Fruit fly (Drosophila melanogaster) whole organism, embryonic: Measurements from ENCODE around the gene Spase12.
A peak's percentile ranks its signal among the peaks of the same experiment; 100 is the strongest.

Experiments used
- Antp ChIP-seq: fragments of 200-800 bp; sonication (Bioruptor generic); optimal IDR thresholded peaks from 3 replicates; lab custom pipeline; 2016; ENCODE audit warnings: missing biosample characterization, missing genetic modification characterization
- CG10431 ChIP-seq: fragments of 200-800 bp; sonication (Bioruptor generic); optimal IDR thresholded peaks from 3 replicates; lab custom pipeline; 2018; ENCODE audit warnings: missing biosample characterization, mild to moderate bottlenecking, missing genetic modification characterization
- CG12391 ChIP-seq: fragments of 200-800 bp; sonication (Bioruptor generic); optimal IDR thresholded peaks from 3 replicates; lab custom pipeline; 2018; ENCODE audit warnings: missing biosample characterization, mild to moderate bottlenecking, missing genetic modification characterization, moderate library complexity
- CG13123 ChIP-seq: fragments of 200-800 bp; sonication (Bioruptor generic); optimal IDR thresholded peaks from 2 replicates; lab custom pipeline; 2016; ENCODE audit warnings: missing biosample characterization, missing genetic modification characterization
- CG17186 ChIP-seq: fragments of 200-800 bp; sonication (Bioruptor generic); optimal IDR thresholded peaks from 3 replicates; lab custom pipeline; 2017; ENCODE audit warnings: missing biosample characterization, missing genetic modification reagents, missing genetic modification characterization
- CG17612 ChIP-seq: fragments of 200-800 bp; sonication (Bioruptor generic); IDR thresholded peaks from 2 replicates; pipeline ENCODE4 v1.3.6; 2022; ENCODE audit warnings: missing biosample characterization, missing genetic modification characterization
- CG17802 ChIP-seq: fragments of 200-800 bp; sonication (Bioruptor generic); optimal IDR thresholded peaks from 2 replicates; lab custom pipeline; 2018; ENCODE audit warnings: missing biosample characterization, mild to moderate bottlenecking, missing genetic modification characterization, moderate library complexity
- CG1792 ChIP-seq: fragments of 200-800 bp; sonication (Bioruptor generic); optimal IDR thresholded peaks from 2 replicates; lab custom pipeline; 2016; ENCODE audit warnings: missing biosample characterization, missing genetic modification characterization
- CG18476 ChIP-seq: fragments of 200-800 bp; sonication (Bioruptor generic); optimal IDR thresholded peaks from 2 replicates; lab custom pipeline; 2016; ENCODE audit warnings: missing biosample characterization, mild to moderate bottlenecking, missing genetic modification characterization
- CG2678 ChIP-seq: fragments of 200-800 bp; sonication (Bioruptor generic); optimal IDR thresholded peaks from 3 replicates; lab custom pipeline; 2019; ENCODE audit warnings: missing biosample characterization, mild to moderate bottlenecking, missing genetic modification characterization, moderate library complexity
- CG30403 ChIP-seq: fragments of 200-800 bp; sonication (Bioruptor generic); optimal IDR thresholded peaks from 3 replicates; lab custom pipeline; 2016; ENCODE audit warnings: missing biosample characterization, missing genetic modification characterization
- CG32532 ChIP-seq: fragments of 200-800 bp; sonication (Bioruptor generic); IDR thresholded peaks from 2 replicates; pipeline ENCODE4 v1.3.6; 2022; ENCODE audit warnings: missing biosample characterization, missing genetic modification characterization
- CG33557 ChIP-seq: fragments of 200-800 bp; sonication (Bioruptor generic); optimal IDR thresholded peaks from 2 replicates; lab custom pipeline; 2019; ENCODE audit warnings: missing biosample characterization, mild to moderate bottlenecking, missing genetic modification characterization, moderate library complexity
- CG4617 ChIP-seq: fragments of 200-800 bp; sonication (Bioruptor generic); optimal IDR thresholded peaks from 3 replicates; lab custom pipeline; 2016; ENCODE audit warnings: missing biosample characterization, missing genetic modification characterization, borderline replicate concordance
- CG6272 ChIP-seq: fragments of 200-800 bp; sonication (Bioruptor generic); IDR thresholded peaks from 2 replicates; pipeline ENCODE4 v1.3.6; 2022; ENCODE audit warnings: missing biosample characterization, missing genetic modification characterization
- CG6683 ChIP-seq: fragments of 200-800 bp; sonication (Bioruptor generic); optimal IDR thresholded peaks from 2 replicates; lab custom pipeline; 2017; ENCODE audit warnings: missing biosample characterization, mild to moderate bottlenecking, missing genetic modification characterization, missing genetic modification reagents
- CG6813 ChIP-seq: fragments of 200-800 bp; sonication (Bioruptor generic); optimal IDR thresholded peaks from 2 replicates; lab custom pipeline; 2017; ENCODE audit warnings: missing biosample characterization, missing genetic modification characterization, mild to moderate bottlenecking, moderate library complexity, missing genetic modification reagents
- CG8944 ChIP-seq: fragments of 200-800 bp; sonication (Bioruptor generic); optimal IDR thresholded peaks from 3 replicates; lab custom pipeline; 2016; ENCODE audit warnings: missing biosample characterization, missing genetic modification characterization
- CG9817 ChIP-seq: fragments of 200-800 bp; sonication (Bioruptor generic); optimal IDR thresholded peaks from 2 replicates; lab custom pipeline; 2018; ENCODE audit warnings: missing biosample characterization, mild to moderate bottlenecking, missing genetic modification characterization, moderate library complexity
- D ChIP-seq, 2 experiments: fragments of 200-800 bp in 1 of 2; fragments of >200 bp in 1 of 2; sonication (Bioruptor generic) in 1 of 2; optimal IDR thresholded peaks; 2 replicates in 1 of 2; 3 replicates in 1 of 2; lab custom pipeline; 2017; ENCODE audit warnings: mild to moderate bottlenecking in 1 of 2, missing biosample characterization in 1 of 2, missing genetic modification characterization in 1 of 2, missing genetic modification reagents in 1 of 2
- Deaf1 ChIP-seq: fragments of 200-800 bp; optimal IDR thresholded peaks from 3 replicates; lab custom pipeline; 2019; ENCODE audit warnings: missing biosample characterization, mild to moderate bottlenecking, missing genetic modification characterization, moderate library complexity
- E2f1 ChIP-seq: fragments of 200-800 bp; sonication (Bioruptor generic); IDR thresholded peaks from 2 replicates; pipeline ENCODE4 v1.3.6; 2022; ENCODE audit warnings: missing biosample characterization, missing genetic modification characterization
- Gsc ChIP-seq: fragments of 200-800 bp; sonication (Bioruptor generic); IDR thresholded peaks from 2 replicates; pipeline ENCODE4 v1.3.6; 2022; ENCODE audit warnings: missing biosample characterization, missing genetic modification characterization
- Hey ChIP-seq: fragments of 200-800 bp; sonication (Bioruptor generic); optimal IDR thresholded peaks from 3 replicates; lab custom pipeline; 2018; ENCODE audit warnings: missing biosample characterization, mild to moderate bottlenecking, missing genetic modification characterization
- Lim3 ChIP-seq: fragments of 200-800 bp; sonication (Bioruptor generic); IDR thresholded peaks from 2 replicates; pipeline ENCODE4 v1.3.6; 2022; ENCODE audit warnings: missing biosample characterization, missing genetic modification characterization
- MTF-1 ChIP-seq: fragments of 200-800 bp; sonication (Bioruptor generic); optimal IDR thresholded peaks from 2 replicates; lab custom pipeline; 2018; ENCODE audit warnings: missing biosample characterization, mild to moderate bottlenecking, missing genetic modification characterization, borderline replicate concordance
- Nf-YB ChIP-seq: fragments of 200-800 bp; sonication (Bioruptor generic); optimal IDR thresholded peaks from 3 replicates; lab custom pipeline; 2019; ENCODE audit warnings: missing biosample characterization, mild to moderate bottlenecking, missing genetic modification characterization, moderate library complexity
- PHDP ChIP-seq: fragments of 200-800 bp; sonication (Bioruptor generic); optimal IDR thresholded peaks from 3 replicates; lab custom pipeline; 2018; ENCODE audit warnings: missing biosample characterization, mild to moderate bottlenecking, missing genetic modification characterization, moderate library complexity
- Rx ChIP-seq: fragments of 200-800 bp; sonication (Bioruptor generic); IDR thresholded peaks from 2 replicates; pipeline ENCODE4 v1.3.6; 2022; ENCODE audit warnings: missing biosample characterization, missing genetic modification characterization
- Sox102F ChIP-seq: fragments of 200-800 bp; sonication (Bioruptor generic); optimal IDR thresholded peaks from 2 replicates; lab custom pipeline; 2018; ENCODE audit warnings: missing biosample characterization, mild to moderate bottlenecking, missing genetic modification characterization, moderate library complexity
- Sry-β ChIP-seq: fragments of 200-800 bp; sonication (Bioruptor generic); optimal IDR thresholded peaks from 2 replicates; lab custom pipeline; 2018; ENCODE audit warnings: missing biosample characterization, mild to moderate bottlenecking, missing genetic modification characterization, moderate library complexity
- Sry-δ ChIP-seq: fragments of 200-800 bp; sonication (Bioruptor generic); optimal IDR thresholded peaks from 2 replicates; lab custom pipeline; 2016; ENCODE audit warnings: missing biosample characterization, missing genetic modification characterization
- bsh ChIP-seq, 2 experiments: fragments of 200-800 bp; sonication (Bioruptor generic); optimal IDR thresholded peaks; 2 replicates each; lab custom pipeline; 2017 to 2018; ENCODE audit warnings: mild to moderate bottlenecking in 2 of 2, missing biosample characterization in 2 of 2, missing genetic modification characterization in 2 of 2, moderate library complexity in 1 of 2
- dm ChIP-seq: fragments of 200-800 bp; sonication (Bioruptor generic); optimal IDR thresholded peaks from 3 replicates; lab custom pipeline; 2016; ENCODE audit warnings: missing biosample characterization, missing genetic modification characterization
- ewg ChIP-seq: fragments of 200-800 bp; sonication (Bioruptor generic); optimal IDR thresholded peaks from 3 replicates; lab custom pipeline; 2017; ENCODE audit warnings: mild to moderate bottlenecking, missing biosample characterization, missing genetic modification reagents, missing genetic modification characterization
- fru ChIP-seq: fragments of >200 bp; optimal IDR thresholded peaks from 2 replicates; lab custom pipeline; 2017
- gfzf ChIP-seq: fragments of 200-800 bp; sonication (Bioruptor generic); optimal IDR thresholded peaks from 2 replicates; lab custom pipeline; 2016; ENCODE audit warnings: missing biosample characterization, mild to moderate bottlenecking, missing genetic modification characterization, moderate library complexity
- lola ChIP-seq, 3 experiments: fragments of >200 bp in 2 of 3; fragments of 200-800 bp in 1 of 3; sonication (Bioruptor generic) in 1 of 3; optimal IDR thresholded peaks; 2 replicates each; lab custom pipeline; 2017 to 2019; ENCODE audit warnings: missing biosample characterization in 3 of 3, missing genetic modification characterization in 3 of 3, mild to moderate bottlenecking in 1 of 3, moderate library complexity in 1 of 3
- lov ChIP-seq, 2 experiments: fragments of 200-800 bp in 1 of 2; fragments of >200 bp in 1 of 2; sonication (Bioruptor generic) in 1 of 2; IDR thresholded peaks in 1 of 2; optimal IDR thresholded peaks in 1 of 2; 2 replicates in 1 of 2; 3 replicates in 1 of 2; pipeline versions ENCODE4 v1.3.6 to Lab custom; 2017 to 2022; ENCODE audit warnings: missing biosample characterization in 1 of 2, missing genetic modification characterization in 1 of 2
- otp ChIP-seq: fragments of 200-800 bp; sonication (Bioruptor generic); IDR thresholded peaks from 3 replicates; pipeline ENCODE4, ENCODE4 v1.3.6; 2022; ENCODE audit warnings: missing biosample characterization, missing genetic modification characterization
- p53 ChIP-seq: fragments of 200-800 bp; sonication (Bioruptor generic); optimal IDR thresholded peaks from 2 replicates; lab custom pipeline; 2016; ENCODE audit warnings: missing biosample characterization, missing genetic modification characterization
- scrt ChIP-seq: fragments of 200-800 bp; sonication (Bioruptor generic); optimal IDR thresholded peaks from 2 replicates; lab custom pipeline; 2018; ENCODE audit warnings: missing biosample characterization, mild to moderate bottlenecking, missing genetic modification characterization, moderate library complexity
- slou ChIP-seq: fragments of 200-800 bp; sonication (Bioruptor generic); optimal IDR thresholded peaks from 3 replicates; lab custom pipeline; 2016; ENCODE audit warnings: missing biosample characterization, missing genetic modification characterization
- tna ChIP-seq: fragments of 200-800 bp; sonication (Bioruptor generic); IDR thresholded peaks from 2 replicates; pipeline ENCODE4 v1.3.6; 2022; ENCODE audit warnings: missing biosample characterization, missing genetic modification characterization; ENCODE audit not compliant: partially characterized antibody
- trem ChIP-seq: fragments of 200-800 bp; optimal IDR thresholded peaks from 3 replicates; lab custom pipeline; 2019; ENCODE audit warnings: missing biosample characterization, mild to moderate bottlenecking, missing genetic modification characterization, moderate library complexity
- unpg ChIP-seq: fragments of 200-800 bp; sonication (Bioruptor generic); optimal IDR thresholded peaks from 3 replicates; lab custom pipeline; 2018; ENCODE audit warnings: missing biosample characterization, mild to moderate bottlenecking, missing genetic modification characterization, moderate library complexity
- vvl ChIP-seq: fragments of 200-800 bp; sonication (Bioruptor generic); IDR thresholded peaks from 2 replicates; pipeline ENCODE4 v1.3.6; 2022; ENCODE audit warnings: missing biosample characterization, missing genetic modification characterization
- zfh2 ChIP-seq: fragments of 200-800 bp; sonication (Bioruptor generic); optimal IDR thresholded peaks from 2 replicates; lab custom pipeline; 2016; ENCODE audit warnings: missing biosample characterization, missing genetic modification characterization

The Spase12 gene

DNA sequence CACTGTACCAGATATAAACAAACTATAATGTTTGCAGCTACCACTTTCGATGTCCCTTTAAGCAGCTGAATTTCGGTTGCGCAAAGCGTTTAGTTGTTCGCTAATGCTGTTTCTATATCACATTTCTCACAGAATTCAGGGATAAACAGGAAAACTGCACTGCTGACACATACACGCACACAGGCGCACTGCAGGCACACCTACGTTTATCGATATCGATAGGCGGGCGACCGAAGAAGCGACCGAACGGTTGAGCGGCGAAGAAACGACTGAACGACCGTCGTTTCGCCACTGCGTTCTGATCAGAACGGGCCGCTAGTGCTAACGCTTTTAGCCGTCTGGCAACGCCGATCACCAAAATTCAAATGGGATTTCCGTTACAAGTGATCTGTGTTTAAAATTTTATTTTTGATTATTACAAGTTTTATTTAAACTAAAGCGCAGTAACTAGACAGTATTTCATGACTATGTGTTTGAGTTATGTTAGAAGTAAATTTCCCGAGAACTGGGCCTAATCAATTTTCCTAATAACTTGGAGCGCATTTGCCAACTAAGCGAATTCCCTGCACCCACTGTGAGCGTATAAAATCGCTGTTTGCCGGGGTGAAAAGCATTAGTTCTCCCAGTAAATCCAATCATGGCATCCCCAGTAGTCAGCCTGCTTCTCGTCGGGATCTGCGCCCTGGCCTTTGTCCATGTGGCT is 2.4 kb upstream of the Spase12 start, which contains the start of the genes CG2310 and Diedel (continued):
- TF ChIP-seq zfh2 (no peak), Sry-β (GFP tag; lab: Kevin White, UChicago) (peak; percentile 4), Gsc (GFP tag; lab: Robert Waterston, UW) (no peak), lov (optimal IDR thresholded peaks at IDR 0.05; lab: Kevin White, UChicago) (no peak), lov (GFP tag; IDR thresholded peaks at IDR 0.05; lab: Robert Waterston, UW) (no peak), trem (tag; lab: Kevin White, UChicago) (peak; percentile 65), dm (GFP tag; lab: Kevin White, UChicago) (peak; percentile 24), CG2678 (tag; lab: Kevin White, UChicago) (no peak), CG30403 (GFP tag; lab: Kevin White, UChicago) (no peak), CG10431 (GFP tag; lab: Kevin White, UChicago) (no peak), Antp (GFP tag; lab: Kevin White, UChicago) (no peak), gfzf (GFP tag; lab: Kevin White, UChicago) (peak; percentile 66), CG33557 (GFP tag; lab: Kevin White, UChicago) (peak; percentile 5), CG1792 (peak; percentile 49), Rx (GFP tag; lab: Robert Waterston, UW) (0 out of 2 replicates have a peak, but pooled peaks have one; percentile 24), CG9817 (tag; lab: Kevin White, UChicago) (no peak), E2f1 (GFP tag; lab: Robert Waterston, UW) (no peak), CG12391 (tag; lab: Kevin White, UChicago) (no peak), Nf-YB (GFP tag; lab: Kevin White, UChicago) (no peak), scrt (GFP tag; lab: Kevin White, UChicago) (no peak), fru (lab: Kevin White, UChicago) (no peak), slou (GFP tag; lab: Kevin White, UChicago) (no peak), CG6683 (GFP tag; lab: Kevin White, UChicago) (no peak), otp (GFP tag; lab: Robert Waterston, UW) (no peak), tna (GFP tag; lab: Robert Waterston, UW) (no peak), unpg (GFP tag; lab: Kevin White, UChicago) (no peak), vvl (peak; percentile 37; the same call in 1 of the 2 replicates), p53 (peak; percentile 37), D (optimal IDR thresholded peaks at IDR 0.05; lab: Kevin White, UChicago) (peak; percentile 32), D (GFP tag; optimal IDR thresholded peaks at IDR 0.05; lab: Kevin White, UChicago) (no peak), CG17186 (GFP tag; lab: Kevin White, UChicago) (peak; percentile 32), CG18476 (no peak), CG4617 (GFP tag; lab: Kevin White, UChicago) (peak; percentile 2), CG32532 (GFP tag; lab: Robert Waterston, UW) (0 out of 2 replicates have a peak, but pooled peaks have one; percentile 34), Lim3 (GFP tag; lab: Robert Waterston, UW) (no peak), Sry-δ (GFP tag; lab: Kevin White, UChicago) (peak; percentile 47), Sox102F (GFP tag; lab: Kevin White, UChicago) (no peak), PHDP (no peak), CG8944 (no peak), Deaf1 (tag; lab: Kevin White, UChicago) (peak; percentile 85), CG17802 (tag; lab: Kevin White, UChicago) (peak; percentile 17), lola (GFP tag; optimal IDR thresholded peaks at IDR 0.05; lab: Kevin White, UChicago) (peak in 1 of 3 experiments; percentile 35), CG6272 (GFP tag; lab: Robert Waterston, UW) (0 out of 2 replicates have a peak, but pooled peaks have one; percentile 25), CG6813 (GFP tag; lab: Kevin White, UChicago) (no peak), CG13123 (no peak), MTF-1 (GFP tag; lab: Kevin White, UChicago) (no peak), Hey (tag; lab: Kevin White, UChicago) (no peak), bsh (GFP tag; optimal IDR thresholded peaks at IDR 0.05; lab: Kevin White, UChicago) (no peak), CG17612 (GFP tag; lab: Robert Waterston, UW) (no peak), ewg (GFP tag; lab: Kevin White, UChicago) (no peak)
